Fruit fly (Drosophila melanogaster): Measurements from ENCODE around the gene CG5516.

DNA sequence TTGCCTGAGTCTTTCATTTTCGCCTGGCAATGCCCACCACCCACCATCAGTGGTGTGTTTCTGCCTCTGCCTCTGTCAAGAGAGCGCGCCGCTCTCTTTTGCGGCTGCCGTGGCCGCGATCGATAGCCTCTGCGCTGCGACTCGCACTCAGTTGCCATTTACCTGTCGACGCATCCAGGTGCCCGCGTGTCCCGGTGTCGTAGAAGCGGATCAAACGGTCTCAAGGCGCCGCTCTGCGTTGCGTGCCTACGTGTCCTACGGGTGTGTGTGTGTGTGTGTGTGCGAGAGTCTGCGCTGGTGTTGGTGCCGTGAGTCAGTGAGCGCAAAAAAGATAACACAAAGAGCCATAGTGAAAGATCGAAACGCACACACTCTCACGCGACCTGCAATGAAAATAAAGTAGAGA, 42.9 kb upstream of the CG5516 start, which contains the start of gene Fbxl7:
- TF ChIP-seq CG8478 (optimal IDR thresholded peaks at IDR 0.05) (no peak), CTCF (optimal IDR thresholded peaks at IDR 0.05) (no peak)

Measured in S2 (cell line).